Worm (Caenorhabditis elegans) whole organism, L2 larva: Measurements from ENCODE around the gene fbxa-139.

ENCODE experiments used
- C34F6.9 ChIP-seq: fragments of 150-350 bp; optimal IDR thresholded peaks from 2 replicates; lab custom pipeline; 2014; ENCODE audit warnings: missing biosample characterization, missing genetic modification characterization
- F13H6.1 ChIP-seq: sonication (generic microtip); optimal IDR thresholded peaks from 2 replicates; lab custom pipeline; 2016; ENCODE audit warnings: missing genetic modification characterization, missing compliant biosample characterization
- R02D3.7 ChIP-seq: fragments of 150-350 bp; optimal IDR thresholded peaks from 2 replicates; lab custom pipeline; 2014; ENCODE audit warnings: missing biosample characterization, missing genetic modification characterization
- Y55F3AM.14 ChIP-seq: fragments of 200-800 bp; sonication (Bioruptor generic); optimal IDR thresholded peaks from 2 replicates; lab custom pipeline; 2018; ENCODE audit warnings: mild to moderate bottlenecking, missing genetic modification characterization, missing compliant biosample characterization
- ZK546.5 ChIP-seq: sonication (generic microtip); optimal IDR thresholded peaks from 2 replicates; lab custom pipeline; 2017; ENCODE audit warnings: missing biosample characterization, missing genetic modification characterization
- alr-1 ChIP-seq: fragments of 150-350 bp; optimal IDR thresholded peaks from 2 replicates; lab custom pipeline; 2014; ENCODE audit warnings: missing biosample characterization, missing genetic modification characterization
- aly-2 ChIP-seq: fragments of 150-350 bp; optimal IDR thresholded peaks from 2 replicates; lab custom pipeline; 2014; ENCODE audit warnings: missing biosample characterization, missing genetic modification characterization
- ama-1 ChIP-seq: fragments of 150-350 bp; optimal IDR thresholded peaks from 2 replicates; lab custom pipeline; 2018; ENCODE audit warnings: inconsistent platforms
- blmp-1 ChIP-seq: sonication (generic microtip); optimal IDR thresholded peaks from 2 replicates; lab custom pipeline; 2017; ENCODE audit warnings: missing genetic modification characterization, mild to moderate bottlenecking, missing compliant biosample characterization, antibody characterized with exemption, moderate library complexity; ENCODE audit not compliant: insufficient read depth
- ceh-16 ChIP-seq: fragments of 150-350 bp; optimal IDR thresholded peaks from 2 replicates; lab custom pipeline; 2014; ENCODE audit warnings: missing biosample characterization, missing genetic modification characterization
- crh-2 ChIP-seq: sonication (generic microtip); optimal IDR thresholded peaks from 2 replicates; lab custom pipeline; 2017; ENCODE audit warnings: missing biosample characterization, missing genetic modification characterization
- dmd-4 ChIP-seq: sonication (generic microtip); optimal IDR thresholded peaks from 2 replicates; lab custom pipeline; 2017; ENCODE audit warnings: missing biosample characterization, missing genetic modification characterization
- egl-27 ChIP-seq: sonication (generic microtip); optimal IDR thresholded peaks from 3 replicates; lab custom pipeline; 2017; ENCODE audit warnings: missing biosample characterization, missing genetic modification reagents, missing genetic modification characterization
- elt-1 ChIP-seq: fragments of 150-350 bp; optimal IDR thresholded peaks from 2 replicates; lab custom pipeline; 2014; ENCODE audit warnings: missing biosample characterization, missing genetic modification characterization
- fos-1 ChIP-seq: fragments of 150-350 bp; optimal IDR thresholded peaks from 2 replicates; lab custom pipeline; 2014; ENCODE audit warnings: missing biosample characterization, missing genetic modification characterization
- gmeb-1 ChIP-seq: fragments of 150-350 bp; optimal IDR thresholded peaks from 2 replicates; lab custom pipeline; 2014; ENCODE audit warnings: missing biosample characterization, missing genetic modification characterization
- lin-11 ChIP-seq: fragments of 150-350 bp; sonication (generic microtip); optimal IDR thresholded peaks from 2 replicates; lab custom pipeline; 2014; ENCODE audit warnings: missing biosample characterization, missing genetic modification characterization, inconsistent platforms, mixed read lengths
- lin-13 ChIP-seq: fragments of 150-350 bp; optimal IDR thresholded peaks from 2 replicates; lab custom pipeline; 2014; ENCODE audit warnings: missing biosample characterization, missing genetic modification reagents, missing genetic modification characterization
- lin-39 ChIP-seq: fragments of 150-350 bp; optimal IDR thresholded peaks from 2 replicates; lab custom pipeline; 2014; ENCODE audit warnings: missing biosample characterization, missing genetic modification reagents, missing genetic modification characterization
- lsy-2 ChIP-seq, 2 experiments: fragments of 150-350 bp in 1 of 2; sonication (generic microtip) in 1 of 2; optimal IDR thresholded peaks; 2 replicates each; lab custom pipeline; 2014 to 2017; ENCODE audit warnings: missing biosample characterization in 2 of 2, missing genetic modification characterization in 2 of 2
- mab-5 ChIP-seq: fragments of 150-350 bp; optimal IDR thresholded peaks from 2 replicates; lab custom pipeline; 2014; ENCODE audit warnings: missing biosample characterization, missing genetic modification characterization
- mdl-1 ChIP-seq, 2 experiments: fragments of 150-350 bp in 1 of 2; sonication (generic microtip) in 1 of 2; optimal IDR thresholded peaks; 2 replicates each; lab custom pipeline; 2017; ENCODE audit warnings: missing biosample characterization in 2 of 2, missing genetic modification characterization in 2 of 2
- nhr-12 ChIP-seq: fragments of 150-350 bp; optimal IDR thresholded peaks from 2 replicates; lab custom pipeline; 2014; ENCODE audit warnings: missing biosample characterization, missing genetic modification characterization
- nhr-129 ChIP-seq: fragments of 150-350 bp; optimal IDR thresholded peaks from 2 replicates; lab custom pipeline; 2014; ENCODE audit warnings: missing biosample characterization, missing genetic modification characterization
- nhr-21 ChIP-seq: fragments of 150-350 bp; optimal IDR thresholded peaks from 2 replicates; lab custom pipeline; 2014; ENCODE audit warnings: missing biosample characterization, missing genetic modification characterization
- nhr-23 ChIP-seq: fragments of 150-350 bp; optimal IDR thresholded peaks from 2 replicates; lab custom pipeline; 2014; ENCODE audit warnings: missing biosample characterization, missing genetic modification reagents, missing genetic modification characterization
- nhr-237 ChIP-seq: fragments of 150-350 bp; optimal IDR thresholded peaks from 2 replicates; lab custom pipeline; 2014; ENCODE audit warnings: missing biosample characterization, missing genetic modification characterization
- sem-4 ChIP-seq: fragments of 150-350 bp; optimal IDR thresholded peaks from 2 replicates; lab custom pipeline; 2014; ENCODE audit warnings: missing biosample characterization, missing genetic modification reagents, missing genetic modification characterization
- skn-1 ChIP-seq: sonication (generic microtip); optimal IDR thresholded peaks from 2 replicates; lab custom pipeline; 2017; ENCODE audit warnings: missing biosample characterization, missing genetic modification characterization
- sma-3 ChIP-seq: sonication (generic microtip); optimal IDR thresholded peaks from 2 replicates; lab custom pipeline; 2016; ENCODE audit warnings: missing genetic modification reagents, missing genetic modification characterization, missing compliant biosample characterization
- sma-9 ChIP-seq, 2 experiments: fragments of 150-350 bp in 1 of 2; sonication (generic microtip) in 1 of 2; optimal IDR thresholded peaks; 2 replicates each; lab custom pipeline; 2014 to 2016; ENCODE audit warnings: missing genetic modification characterization in 2 of 2, mild to moderate bottlenecking in 1 of 2, missing biosample characterization in 1 of 2, missing compliant biosample characterization in 1 of 2, missing genetic modification reagents in 1 of 2, moderate library complexity in 1 of 2
- snpc-4 ChIP-seq: fragments of 150-350 bp; optimal IDR thresholded peaks from 2 replicates; lab custom pipeline; 2014; ENCODE audit warnings: missing biosample characterization, missing genetic modification characterization
- unc-39 ChIP-seq: fragments of 150-350 bp; optimal IDR thresholded peaks from 2 replicates; lab custom pipeline; 2014; ENCODE audit warnings: missing biosample characterization, missing genetic modification characterization
- unc-55 ChIP-seq: fragments of 150-350 bp; sonication (generic microtip); optimal IDR thresholded peaks from 3 replicates; lab custom pipeline; 2014; ENCODE audit warnings: missing biosample characterization, missing genetic modification reagents, missing genetic modification characterization
- unc-62 ChIP-seq: fragments of 150-350 bp; optimal IDR thresholded peaks from 2 replicates; lab custom pipeline; 2014; ENCODE audit warnings: missing biosample characterization, missing genetic modification reagents, missing genetic modification characterization
- zag-1 ChIP-seq: fragments of 150-350 bp; optimal IDR thresholded peaks from 2 replicates; lab custom pipeline; 2014; ENCODE audit warnings: missing biosample characterization, missing genetic modification characterization
- ztf-1 ChIP-seq: fragments of 200-800 bp; sonication (Bioruptor generic); conservative IDR thresholded peaks from 2 replicates; pipeline ENCODE4 v1.3.6; 2022; ENCODE audit warnings: missing genetic modification characterization, missing compliant biosample characterization
- ztf-11 ChIP-seq: sonication (generic microtip); optimal IDR thresholded peaks from 2 replicates; lab custom pipeline; 2017; ENCODE audit warnings: missing biosample characterization, missing genetic modification characterization
- ztf-4 ChIP-seq: fragments of 150-350 bp; optimal IDR thresholded peaks from 2 replicates; lab custom pipeline; 2014; ENCODE audit warnings: missing biosample characterization, missing genetic modification characterization

fbxa-139 gene

DNA sequence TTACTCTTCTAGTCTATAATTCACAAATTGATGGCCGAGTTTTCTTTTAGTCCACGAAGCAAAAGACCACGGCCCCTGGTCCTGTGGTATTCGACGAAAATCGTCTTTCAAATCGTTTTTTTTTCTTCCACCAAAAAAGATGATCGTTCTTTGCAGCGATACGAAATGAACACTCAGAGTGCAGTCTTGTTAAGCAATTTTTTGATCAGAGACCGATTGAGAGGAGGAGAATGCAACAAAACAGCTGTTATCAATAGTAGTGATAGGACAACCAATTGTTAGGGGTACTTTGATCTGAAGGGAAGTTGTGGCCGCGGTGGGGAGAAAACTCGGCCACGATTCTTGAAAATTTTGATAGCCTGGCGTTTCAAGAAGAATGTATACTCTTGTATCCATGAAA, 30.5 kb downstream of the fbxa-139 start:
- TF ChIP-seq sem-4 (tag; lab: Kevin White, UChicago), result no peak
- peak; percentile 52 for TF ChIP-seq fos-1
- no peak for TF ChIP-seq unc-55 (GFP tag; lab: Kevin White, UChicago)
- TF ChIP-seq lin-13 (GFP tag; lab: Kevin White, UChicago), result no peak
- no peak for TF ChIP-seq crh-2 (tag; lab: Kevin White, UChicago)
- no peak for TF ChIP-seq elt-1 (tag; lab: Kevin White, UChicago)
- TF ChIP-seq ztf-11, result no peak
- TF ChIP-seq lin-11 (tag; lab: Kevin White, UChicago), result no peak
- peak; percentile 38 for TF ChIP-seq gmeb-1
- peak; percentile 95 for TF ChIP-seq sma-9 (GFP tag; optimal IDR thresholded peaks at IDR 0.05; lab: Kevin White, UChicago)
- TF ChIP-seq sma-9 (tag; optimal IDR thresholded peaks at IDR 0.05; lab: Kevin White, UChicago), result no peak
- TF ChIP-seq lin-39 (tag; lab: Kevin White, UChicago), result no peak
- TF ChIP-seq unc-62, result no peak
- TF ChIP-seq ZK546.5 (tag; lab: Kevin White, UChicago), result no peak
- peak; percentile 41 for TF ChIP-seq C34F6.9 (tag; lab: Kevin White, UChicago)
- peak; percentile 76 for TF ChIP-seq nhr-129 (tag; lab: Kevin White, UChicago)
- no peak for TF ChIP-seq ztf-1 (GFP tag; lab: Robert Waterston, UW)
- TF ChIP-seq ama-1 (lab: Kevin White, UChicago), result no peak
- no peak for TF ChIP-seq egl-27 (tag; lab: Kevin White, UChicago)
- no peak for TF ChIP-seq blmp-1 (tag; lab: Kevin White, UChicago)
- TF ChIP-seq F13H6.1, result peak; percentile 68
- TF ChIP-seq lsy-2 (tag; optimal IDR thresholded peaks at IDR 0.05; lab: Kevin White, UChicago), result peak in 1 of 2 experiments; percentile 49
- TF ChIP-seq nhr-237 (tag; lab: Kevin White, UChicago), result no peak
- TF ChIP-seq nhr-21 (tag; lab: Kevin White, UChicago), result peak; percentile 60
- TF ChIP-seq aly-2 (tag; lab: Kevin White, UChicago), result no peak
- TF ChIP-seq Y55F3AM.14 (GFP tag; lab: Kevin White, UChicago), result no peak
- TF ChIP-seq dmd-4 (tag; lab: Kevin White, UChicago), result no peak
- TF ChIP-seq alr-1 (tag; lab: Kevin White, UChicago), result no peak
- no peak for TF ChIP-seq snpc-4 (tag; lab: Kevin White, UChicago)
- no peak for TF ChIP-seq ceh-16 (tag; lab: Kevin White, UChicago)

DNA sequence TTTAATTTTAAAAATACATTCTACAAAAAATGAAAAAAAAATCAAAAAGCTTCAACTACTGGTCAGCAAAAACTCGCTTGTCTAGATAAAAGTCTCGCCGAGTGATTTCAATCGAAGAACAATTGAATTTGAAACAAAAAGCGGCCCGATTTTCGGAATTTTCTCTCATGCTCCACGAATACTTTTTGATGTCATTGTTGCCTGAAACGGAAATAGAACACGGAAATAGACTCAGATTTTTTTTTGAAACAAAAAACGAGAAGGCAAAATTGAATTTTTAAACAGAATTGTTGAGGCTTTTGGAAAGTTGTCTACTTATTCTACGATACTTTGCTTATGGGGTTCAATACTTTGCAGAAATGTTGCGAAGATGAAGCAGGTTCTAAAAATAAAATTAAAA, 31.0 kb downstream of the fbxa-139 start:
- TF ChIP-seq lin-13 (GFP tag; lab: Kevin White, UChicago), result no peak
- TF ChIP-seq dmd-4 (tag; lab: Kevin White, UChicago), result no peak
- TF ChIP-seq ztf-4 (tag; lab: Kevin White, UChicago), result no peak

DNA sequence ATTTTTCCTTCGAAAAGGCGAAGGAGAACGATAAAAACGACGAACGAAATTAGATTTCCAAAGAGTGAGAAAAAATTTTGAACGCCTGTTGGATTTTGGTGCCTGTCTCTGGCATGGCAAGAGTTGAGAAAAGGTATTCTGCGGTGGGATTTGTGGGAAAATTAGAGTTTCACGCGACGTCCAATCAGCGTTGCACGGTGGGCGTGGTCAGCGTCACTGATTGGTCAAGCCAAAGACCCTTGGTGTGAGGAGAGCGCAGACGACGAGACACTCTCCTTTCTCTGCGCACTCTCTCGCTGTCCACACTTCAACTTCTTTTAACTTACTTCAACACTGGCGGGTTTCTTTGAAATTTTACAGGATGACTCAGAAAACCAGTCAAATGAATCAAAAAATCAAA, 31.9 kb downstream of the fbxa-139 start:
- TF ChIP-seq alr-1 (tag; lab: Kevin White, UChicago) (no peak), nhr-12 (no peak), R02D3.7 (tag; lab: Kevin White, UChicago) (no peak), unc-62 (no peak), unc-39 (tag; lab: Kevin White, UChicago) (no peak), zag-1 (no peak), F13H6.1 (no peak), nhr-23 (tag; lab: Kevin White, UChicago) (no peak)

DNA sequence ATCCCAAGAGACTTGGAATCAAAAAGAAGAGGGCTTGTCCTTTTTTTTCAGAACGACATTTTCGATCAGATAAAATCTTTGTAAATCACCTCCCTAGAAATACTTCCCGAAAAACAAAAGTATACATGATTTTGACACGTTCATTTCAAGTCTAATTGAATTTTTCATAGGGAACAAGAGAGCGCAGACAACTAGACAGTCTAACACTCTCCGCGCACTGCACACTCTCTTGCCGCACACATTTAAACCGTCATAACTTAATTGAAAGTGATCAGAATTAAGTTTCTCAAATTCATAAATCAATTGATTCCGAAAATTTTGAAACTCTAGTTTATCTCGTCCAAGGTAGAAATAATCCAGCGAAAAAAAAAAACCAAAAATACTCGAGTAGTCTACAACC, 34.7 kb downstream of the fbxa-139 start:
- TF ChIP-seq skn-1 (tag; lab: Kevin White, UChicago) (no peak), sma-3 (GFP tag; lab: Kevin White, UChicago) (no peak)
- TF ChIP-seq, all 48 proteins: peak for 0

DNA sequence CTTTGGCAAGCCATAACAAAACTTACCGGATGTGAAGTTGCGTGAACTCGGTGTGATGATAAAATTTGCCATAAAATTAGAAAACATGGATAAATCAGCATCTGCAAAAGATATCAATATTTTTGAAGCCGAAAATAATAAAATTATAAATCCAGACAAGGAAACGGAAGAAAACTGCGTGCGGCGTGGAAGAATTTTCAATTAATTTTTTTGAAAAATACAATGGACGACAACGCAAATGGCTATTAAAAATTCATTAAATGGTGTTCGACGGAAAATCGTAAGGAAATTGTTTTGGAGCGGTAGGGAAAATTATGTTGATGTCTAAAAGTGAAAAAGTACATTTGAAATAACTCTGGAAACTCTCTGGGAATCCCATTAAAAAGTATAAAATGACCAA, 35.4 kb downstream of the fbxa-139 start, which contains the start of gene acr-18:
Gene acr-18 (minus strand): TSS at position 101 of the 400 bp plus-strand sequence.
- no peak for TF ChIP-seq mdl-1 (tag; optimal IDR thresholded peaks at IDR 0.05; lab: Kevin White, UChicago)
- TF ChIP-seq mab-5 (tag; lab: Kevin White, UChicago), result no peak
- TF ChIP-seq snpc-4 (tag; lab: Kevin White, UChicago), result no peak
- no peak for TF ChIP-seq blmp-1 (tag; lab: Kevin White, UChicago)
- TF ChIP-seq elt-1 (tag; lab: Kevin White, UChicago), result no peak
- no peak for TF ChIP-seq sma-3 (GFP tag; lab: Kevin White, UChicago)
- no peak for TF ChIP-seq egl-27 (tag; lab: Kevin White, UChicago)
- TF ChIP-seq nhr-237 (tag; lab: Kevin White, UChicago), result no peak
